Fruit fly (Drosophila melanogaster) whole organism, embryonic: ENCODE measurements around the gene CG12728.

ENCODE experiments used
- BEAF-32 ChIP-seq: fragments of 200-800 bp; sonication (Bioruptor generic); optimal IDR thresholded peaks from 3 replicates; lab custom pipeline; 2017; ENCODE audit warnings: missing biosample characterization, missing genetic modification characterization, mild to moderate bottlenecking, moderate library complexity, missing genetic modification reagents
- Bgb ChIP-seq: fragments of 200-800 bp; sonication (Bioruptor generic); IDR thresholded peaks from 2 replicates; pipeline ENCODE4 v1.3.6; 2022; ENCODE audit warnings: missing biosample characterization, missing genetic modification characterization; ENCODE audit not compliant: partially characterized antibody
- Bteb2 ChIP-seq: fragments of 200-800 bp; sonication (Bioruptor generic); optimal IDR thresholded peaks from 2 replicates; lab custom pipeline; 2016; ENCODE audit warnings: missing biosample characterization, missing genetic modification characterization
- CG11504 ChIP-seq: fragments of 200-800 bp; sonication (Bioruptor generic); optimal IDR thresholded peaks from 3 replicates; lab custom pipeline; 2019; ENCODE audit warnings: missing biosample characterization, mild to moderate bottlenecking, missing genetic modification characterization, moderate library complexity
- CG12769 ChIP-seq: fragments of 200-800 bp; sonication (Bioruptor generic); optimal IDR thresholded peaks from 2 replicates; lab custom pipeline; 2019; ENCODE audit warnings: missing biosample characterization, mild to moderate bottlenecking, missing genetic modification characterization, moderate library complexity
- CG1602 ChIP-seq: fragments of 200-800 bp; sonication (Bioruptor generic); optimal IDR thresholded peaks from 3 replicates; lab custom pipeline; 2016; ENCODE audit warnings: missing biosample characterization, missing genetic modification characterization
- CG1603 ChIP-seq: fragments of 200-800 bp; sonication (Bioruptor generic); optimal IDR thresholded peaks from 2 replicates; lab custom pipeline; 2019; ENCODE audit warnings: missing biosample characterization, mild to moderate bottlenecking, missing genetic modification characterization, moderate library complexity
- CG16813 ChIP-seq: fragments of 200-800 bp; sonication (Bioruptor generic); IDR thresholded peaks from 3 replicates; pipeline ENCODE4 v1.3.6; 2022; ENCODE audit warnings: missing biosample characterization, missing genetic modification characterization; ENCODE audit not compliant: partially characterized antibody
- CG2120 ChIP-seq: fragments of 200-800 bp; sonication (Bioruptor generic); optimal IDR thresholded peaks from 3 replicates; lab custom pipeline; 2016; ENCODE audit warnings: missing biosample characterization, missing genetic modification characterization
- CG2889 ChIP-seq: fragments of 200-800 bp; sonication (Bioruptor generic); IDR thresholded peaks from 3 replicates; pipeline ENCODE4 v1.3.6; 2022; ENCODE audit warnings: missing biosample characterization, missing genetic modification characterization
- CG31365 ChIP-seq: fragments of 200-800 bp; sonication (Bioruptor generic); optimal IDR thresholded peaks from 2 replicates; lab custom pipeline; 2018; ENCODE audit warnings: missing biosample characterization, mild to moderate bottlenecking, missing genetic modification characterization
- CG3726 ChIP-seq: fragments of 200-800 bp; sonication (Bioruptor generic); IDR thresholded peaks from 3 replicates; pipeline ENCODE4, ENCODE4 v1.3.6; 2022; ENCODE audit warnings: missing biosample characterization, missing genetic modification characterization
- CG42726 ChIP-seq: fragments of 200-800 bp; sonication (Bioruptor generic); IDR thresholded peaks from 2 replicates; pipeline ENCODE4 v1.3.6; 2022; ENCODE audit warnings: missing biosample characterization, missing genetic modification characterization; ENCODE audit not compliant: partially characterized antibody
- CG7963 ChIP-seq: fragments of 200-800 bp; sonication (Bioruptor generic); IDR thresholded peaks from 3 replicates; pipeline ENCODE4 v1.3.6; 2022; ENCODE audit warnings: missing biosample characterization, missing genetic modification characterization; ENCODE audit not compliant: partially characterized antibody
- CG8388 ChIP-seq: fragments of 200-800 bp; sonication (Bioruptor generic); optimal IDR thresholded peaks from 2 replicates; lab custom pipeline; 2019; ENCODE audit warnings: missing biosample characterization, mild to moderate bottlenecking, missing genetic modification characterization, moderate library complexity
- CG9215 ChIP-seq: fragments of 200-800 bp; sonication (Bioruptor generic); IDR thresholded peaks from 2 replicates; pipeline ENCODE4 v1.3.6; 2022; ENCODE audit warnings: missing biosample characterization, missing genetic modification characterization
- CHES-1-like ChIP-seq: fragments of 200-800 bp; sonication (Bioruptor generic); optimal IDR thresholded peaks from 2 replicates; lab custom pipeline; 2016; ENCODE audit warnings: missing biosample characterization, missing genetic modification characterization
- Chrac-16 ChIP-seq: fragments of 200-800 bp; sonication (Bioruptor generic); optimal IDR thresholded peaks from 3 replicates; lab custom pipeline; 2016; ENCODE audit warnings: missing biosample characterization, missing genetic modification characterization
- CkIIα-i1 ChIP-seq: fragments of 200-800 bp; sonication (Bioruptor generic); IDR thresholded peaks from 2 replicates; pipeline ENCODE4 v1.3.6; 2022; ENCODE audit warnings: missing biosample characterization, missing genetic modification characterization
- Dek ChIP-seq: fragments of 200-800 bp; sonication (Bioruptor generic); optimal IDR thresholded peaks from 3 replicates; lab custom pipeline; 2019; ENCODE audit warnings: missing biosample characterization, mild to moderate bottlenecking, missing genetic modification characterization, moderate library complexity
- Dfd ChIP-seq, 2 experiments: fragments of >200 bp; optimal IDR thresholded peaks; 2 replicates each; lab custom pipeline; 2017; ENCODE audit warnings: missing biosample characterization in 2 of 2, missing genetic modification characterization in 2 of 2
- Dll ChIP-seq: fragments of 200-800 bp; sonication (Bioruptor generic); IDR thresholded peaks from 4 replicates; pipeline ENCODE4 v1.3.6; 2022; ENCODE audit warnings: missing biosample characterization, missing genetic modification characterization; ENCODE audit not compliant: partially characterized antibody
- Drgx ChIP-seq: fragments of 200-800 bp; sonication (Bioruptor generic); IDR thresholded peaks from 2 replicates; pipeline ENCODE4 v1.3.6; 2022; ENCODE audit warnings: missing biosample characterization, missing genetic modification characterization
- HLHmδ ChIP-seq: fragments of 200-800 bp; sonication (Bioruptor generic); optimal IDR thresholded peaks from 2 replicates; lab custom pipeline; 2018; ENCODE audit warnings: missing biosample characterization, mild to moderate bottlenecking, missing genetic modification characterization, moderate library complexity
- HmgZ ChIP-seq: fragments of 200-800 bp; sonication (Bioruptor generic); optimal IDR thresholded peaks from 2 replicates; lab custom pipeline; 2018; ENCODE audit warnings: missing biosample characterization, mild to moderate bottlenecking, missing genetic modification characterization
- Sry-δ ChIP-seq: fragments of 200-800 bp; sonication (Bioruptor generic); optimal IDR thresholded peaks from 2 replicates; lab custom pipeline; 2016; ENCODE audit warnings: missing biosample characterization, missing genetic modification characterization
- Stat92E ChIP-seq, 3 experiments: fragments of >200 bp in 2 of 3; fragments of 200-800 bp in 1 of 3; sonication (Bioruptor generic) in 1 of 3; optimal IDR thresholded peaks; 2 replicates each; lab custom pipeline; 2017 to 2019; ENCODE audit warnings: missing biosample characterization in 3 of 3, missing genetic modification characterization in 3 of 3, mild to moderate bottlenecking in 1 of 3, moderate library complexity in 1 of 3
- abd-A ChIP-seq: fragments of 200-800 bp; sonication (Bioruptor generic); optimal IDR thresholded peaks from 3 replicates; lab custom pipeline; 2019; ENCODE audit warnings: missing biosample characterization, mild to moderate bottlenecking, missing genetic modification characterization, moderate library complexity
- ato ChIP-seq: fragments of 200-800 bp; sonication (Bioruptor generic); IDR thresholded peaks from 2 replicates; pipeline ENCODE4 v1.3.6; 2022; ENCODE audit warnings: missing biosample characterization, missing genetic modification characterization; ENCODE audit not compliant: partially characterized antibody
- bbx ChIP-seq: fragments of 200-800 bp; sonication (Bioruptor generic); IDR thresholded peaks from 2 replicates; pipeline ENCODE4 v1.3.6; 2022; ENCODE audit warnings: missing biosample characterization, missing genetic modification characterization; ENCODE audit not compliant: partially characterized antibody
- bsh ChIP-seq, 2 experiments: fragments of 200-800 bp; sonication (Bioruptor generic); optimal IDR thresholded peaks; 2 replicates each; lab custom pipeline; 2017 to 2018; ENCODE audit warnings: mild to moderate bottlenecking in 2 of 2, missing biosample characterization in 2 of 2, missing genetic modification characterization in 2 of 2, moderate library complexity in 1 of 2
- cg ChIP-seq: fragments of 200-800 bp; sonication (Bioruptor generic); optimal IDR thresholded peaks from 3 replicates; lab custom pipeline; 2019; ENCODE audit warnings: missing biosample characterization, mild to moderate bottlenecking, missing genetic modification characterization, moderate library complexity
- chif ChIP-seq, 2 experiments: fragments of 200-800 bp; sonication (Bioruptor generic); optimal IDR thresholded peaks; 3 replicates each; lab custom pipeline; 2016; ENCODE audit warnings: missing biosample characterization in 2 of 2, missing genetic modification characterization in 2 of 2
- crol ChIP-seq: fragments of 200-800 bp; sonication (Bioruptor generic); IDR thresholded peaks from 2 replicates; pipeline ENCODE4 v1.3.6; 2022; ENCODE audit warnings: missing biosample characterization, missing genetic modification characterization
- dmrt99B ChIP-seq: fragments of 200-800 bp; sonication (Bioruptor generic); optimal IDR thresholded peaks from 2 replicates; lab custom pipeline; 2018; ENCODE audit warnings: missing biosample characterization, mild to moderate bottlenecking, missing genetic modification characterization, moderate library complexity
- fd96Cb ChIP-seq: fragments of 200-800 bp; sonication (Bioruptor generic); optimal IDR thresholded peaks from 2 replicates; lab custom pipeline; 2018; ENCODE audit warnings: missing biosample characterization, mild to moderate bottlenecking, missing genetic modification characterization, moderate library complexity
- nom ChIP-seq: fragments of 200-800 bp; sonication (Bioruptor generic); optimal IDR thresholded peaks from 2 replicates; lab custom pipeline; 2017; ENCODE audit warnings: missing biosample characterization, missing genetic modification characterization, mild to moderate bottlenecking, moderate library complexity, missing genetic modification reagents
- phol ChIP-seq: fragments of 200-800 bp; sonication (Bioruptor generic); optimal IDR thresholded peaks from 3 replicates; lab custom pipeline; 2018; ENCODE audit warnings: missing biosample characterization, mild to moderate bottlenecking, missing genetic modification characterization, moderate library complexity
- prd ChIP-seq, 3 experiments: fragments of >200 bp in 2 of 3; fragments of 200-800 bp in 1 of 3; sonication (Bioruptor generic) in 1 of 3; optimal IDR thresholded peaks in 2 of 3; IDR thresholded peaks in 1 of 3; 2 replicates in 2 of 3; 3 replicates in 1 of 3; pipeline versions ENCODE4 v1.3.6 to Lab custom; 2017 to 2022; ENCODE audit warnings: missing biosample characterization in 1 of 3, missing genetic modification characterization in 1 of 3
- row ChIP-seq: fragments of 200-800 bp; sonication (Bioruptor generic); IDR thresholded peaks from 3 replicates; pipeline ENCODE4 v1.3.6; 2022; ENCODE audit warnings: missing biosample characterization, missing genetic modification characterization
- slp2 ChIP-seq: fragments of 200-800 bp; sonication (Bioruptor generic); optimal IDR thresholded peaks from 2 replicates; lab custom pipeline; 2016; ENCODE audit warnings: missing biosample characterization, missing genetic modification characterization
- sqz ChIP-seq: fragments of 200-800 bp; sonication (Bioruptor generic); optimal IDR thresholded peaks from 3 replicates; lab custom pipeline; 2018; ENCODE audit warnings: missing biosample characterization, mild to moderate bottlenecking, missing genetic modification characterization
- stwl ChIP-seq: fragments of 200-800 bp; sonication (Bioruptor generic); optimal IDR thresholded peaks from 3 replicates; lab custom pipeline; 2018; ENCODE audit warnings: missing biosample characterization, mild to moderate bottlenecking, missing genetic modification characterization, moderate library complexity
- tna ChIP-seq: fragments of 200-800 bp; sonication (Bioruptor generic); IDR thresholded peaks from 2 replicates; pipeline ENCODE4 v1.3.6; 2022; ENCODE audit warnings: missing biosample characterization, missing genetic modification characterization; ENCODE audit not compliant: partially characterized antibody

Gene CG12728

DNA sequence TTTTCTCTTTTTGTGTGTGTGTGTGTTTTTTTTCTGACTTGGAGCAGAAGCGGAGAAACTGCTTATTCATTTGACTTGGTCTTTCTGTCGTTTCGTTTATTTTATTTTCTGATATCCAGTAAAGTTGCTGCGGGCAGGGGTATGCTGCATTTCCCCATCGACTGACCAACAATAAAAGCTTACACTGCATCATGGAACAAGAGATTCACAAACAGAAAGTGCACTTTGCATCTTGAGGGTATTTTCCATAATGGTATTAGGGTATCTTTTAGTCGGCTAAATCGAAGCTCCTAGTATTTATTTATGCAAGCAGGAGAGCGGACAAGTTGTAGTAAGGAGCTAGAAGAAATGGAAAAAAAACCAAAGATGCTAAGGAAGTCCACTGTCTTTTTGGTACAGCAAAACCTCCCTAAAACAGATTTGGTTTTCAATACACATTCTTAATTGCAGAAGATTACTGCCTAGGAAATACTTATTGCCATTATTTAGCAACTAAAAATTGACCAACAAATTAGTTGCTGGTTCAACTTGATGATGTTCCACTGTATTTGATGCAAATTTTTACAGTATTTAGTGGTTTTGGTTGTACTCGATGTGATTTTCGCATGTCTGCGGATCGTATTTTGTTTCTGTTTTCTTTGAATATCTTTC lies 9.9 kb upstream of the CG12728 start (continued):
- TF ChIP-seq CG12769 (tag; lab: Kevin White, UChicago) (peak; percentile 10), fd96Cb (tag; lab: Kevin White, UChicago) (no peak), CG1602 (GFP tag; lab: Kevin White, UChicago) (no peak), prd (optimal IDR thresholded peaks at IDR 0.05; lab: Kevin White, UChicago) (no peak), prd (GFP tag; IDR thresholded peaks at IDR 0.05; lab: Robert Waterston, UW) (peak; percentile 45; the same call in 1 of the 3 replicates), CG2120 (GFP tag; lab: Kevin White, UChicago) (peak; percentile 3), CG42726 (GFP tag; lab: Robert Waterston, UW) (no peak), CG3726 (GFP tag; lab: Robert Waterston, UW) (0 out of 3 replicates have a peak, but pooled peaks have one; percentile 26), CG1603 (tag; lab: Kevin White, UChicago) (peak; percentile 2), dmrt99B (tag; lab: Kevin White, UChicago) (peak; percentile 14), chif (GFP tag; optimal IDR thresholded peaks at IDR 0.05; lab: Kevin White, UChicago) (peak in 1 of 2 experiments; percentile 15), row (peak; percentile 45; the same call in 2 of the 3 replicates), Chrac-16 (no peak), CG8388 (GFP tag; lab: Kevin White, UChicago) (no peak), phol (tag; lab: Kevin White, UChicago) (peak; percentile 3), slp2 (GFP tag; lab: Kevin White, UChicago) (no peak), Dek (tag; lab: Kevin White, UChicago) (no peak), CHES-1-like (peak; percentile 14)

DNA sequence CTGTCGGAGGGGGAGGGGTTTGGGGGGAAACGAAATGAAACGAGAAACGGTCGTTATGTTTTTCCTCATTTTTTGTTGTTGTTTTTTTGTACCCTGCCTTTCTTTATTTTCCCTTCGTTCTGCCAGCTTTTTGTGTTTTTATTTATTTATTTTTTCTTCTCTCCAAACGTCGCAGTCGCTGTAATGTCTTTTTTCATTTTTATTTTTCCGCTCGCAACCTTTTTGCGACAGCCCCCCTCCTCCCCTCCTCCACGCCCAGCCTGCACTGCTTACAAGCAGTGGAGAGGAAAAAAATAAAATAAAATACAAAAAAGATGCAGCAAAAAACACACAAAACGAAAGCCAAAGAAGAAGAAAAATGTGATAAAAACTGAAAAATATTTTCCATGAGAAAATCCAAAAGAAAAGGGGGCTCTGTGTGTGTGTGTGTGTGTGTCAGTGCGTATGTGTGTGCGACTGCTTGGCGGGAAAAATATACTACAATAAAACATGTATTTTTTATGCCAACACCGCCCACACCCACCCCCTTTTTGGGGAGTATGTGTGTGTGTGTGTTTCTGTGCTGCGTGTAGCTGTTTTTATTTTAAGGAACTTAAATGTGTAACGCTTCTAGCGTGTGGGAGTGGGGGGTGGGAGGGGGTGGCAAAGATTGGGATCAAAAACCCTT lies 7.2 kb upstream of the CG12728 start:
- TF ChIP-seq HLHmδ (GFP tag; lab: Kevin White, UChicago): no peak
- no peak for TF ChIP-seq CG2889 (GFP tag; lab: Robert Waterston, UW)
- TF ChIP-seq stwl (tag; lab: Kevin White, UChicago): peak; percentile 3
- TF ChIP-seq Dfd (GFP tag; optimal IDR thresholded peaks at IDR 0.05; lab: Kevin White, UChicago): peak in 1 of 2 experiments; percentile 10
- TF ChIP-seq sqz: peak; percentile 19
- TF ChIP-seq abd-A (tag; lab: Kevin White, UChicago): peak; percentile 18
- peak in 1 of 2 experiments; percentile 90 for TF ChIP-seq bsh (GFP tag; optimal IDR thresholded peaks at IDR 0.05; lab: Kevin White, UChicago)
- TF ChIP-seq crol: peak; percentile 62; the same call in 1 of the 2 replicates
- peak; percentile 68 for TF ChIP-seq cg
- no peak for TF ChIP-seq CG9215 (GFP tag; lab: Robert Waterston, UW)
- TF ChIP-seq CG11504 (tag; lab: Kevin White, UChicago): peak; percentile 1
- TF ChIP-seq CkIIα-i1 (GFP tag; lab: Robert Waterston, UW): no peak
- peak; percentile 83 for TF ChIP-seq CG31365 (tag; lab: Kevin White, UChicago)
- peak; percentile 76 for TF ChIP-seq Drgx (GFP tag; lab: Robert Waterston, UW)
- peak; percentile 93 for TF ChIP-seq nom (GFP tag; lab: Kevin White, UChicago)

DNA sequence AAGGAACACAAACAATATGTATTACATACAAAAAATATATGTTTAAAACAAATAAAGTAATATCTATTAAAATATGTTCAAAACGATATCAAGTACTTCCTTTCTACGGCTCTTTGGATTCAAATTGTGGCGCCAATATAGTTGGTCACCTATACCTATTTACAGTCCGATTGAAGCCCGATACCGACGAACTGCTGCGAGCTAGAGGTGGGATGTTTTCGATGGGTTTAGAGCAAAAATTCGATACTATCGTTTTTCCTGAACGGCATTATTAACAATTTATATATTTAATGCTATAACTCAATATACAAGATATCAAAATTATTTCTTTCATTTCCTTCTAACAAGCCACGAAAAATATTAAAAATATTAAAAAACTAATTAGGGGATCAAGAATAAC lies 582 bp upstream of the CG12728 start:
- TF ChIP-seq Stat92E (GFP tag; optimal IDR thresholded peaks at IDR 0.05; lab: Kevin White, UChicago) (no peak), HmgZ (tag; lab: Kevin White, UChicago) (no peak), Sry-δ (peak; percentile 54), Dll (peak; percentile 75; the same call in 3 of the 4 replicates), CG7963 (peak; percentile 55; the same call in 2 of the 3 replicates), BEAF-32 (GFP tag; lab: Kevin White, UChicago) (peak; percentile 65), Bgb (peak; percentile 68), ato (GFP tag; lab: Robert Waterston, UW) (peak; percentile 62), tna (peak; percentile 34; the same call in 1 of the 2 replicates), Bteb2 (GFP tag; lab: Kevin White, UChicago) (no peak), CG16813 (GFP tag; lab: Robert Waterston, UW) (peak; percentile 63), bbx (peak; percentile 76)
